Fruit fly (Drosophila melanogaster) whole organism, embryonic: Measurements from ENCODE around the gene CG17349.

Experiments
- Bdp1 ChIP-seq: fragments of 200-800 bp; sonication (Bioruptor generic); optimal IDR thresholded peaks from 3 replicates; lab custom pipeline; 2016; ENCODE audit warnings: missing biosample characterization, missing genetic modification characterization
- CG1024 ChIP-seq: fragments of 200-800 bp; sonication (Bioruptor generic); IDR thresholded peaks from 2 replicates; pipeline ENCODE4 v1.3.6; 2022; ENCODE audit warnings: missing biosample characterization, missing genetic modification characterization
- CG10959 ChIP-seq: fragments of 200-800 bp; sonication (Bioruptor generic); IDR thresholded peaks from 2 replicates; pipeline ENCODE4 v1.3.6; 2022; ENCODE audit warnings: missing biosample characterization, missing genetic modification characterization
- CG12104 ChIP-seq: fragments of 200-800 bp; sonication (Bioruptor generic); optimal IDR thresholded peaks from 3 replicates; lab custom pipeline; 2016; ENCODE audit warnings: missing biosample characterization, missing genetic modification characterization
- CG12769 ChIP-seq: fragments of 200-800 bp; sonication (Bioruptor generic); optimal IDR thresholded peaks from 2 replicates; lab custom pipeline; 2019; ENCODE audit warnings: missing biosample characterization, mild to moderate bottlenecking, missing genetic modification characterization, moderate library complexity
- CG13123 ChIP-seq: fragments of 200-800 bp; sonication (Bioruptor generic); optimal IDR thresholded peaks from 2 replicates; lab custom pipeline; 2016; ENCODE audit warnings: missing biosample characterization, missing genetic modification characterization
- CG15514 ChIP-seq: fragments of 200-800 bp; sonication (Bioruptor generic); optimal IDR thresholded peaks from 3 replicates; lab custom pipeline; 2017; ENCODE audit warnings: missing biosample characterization, missing genetic modification characterization, mild to moderate bottlenecking, moderate library complexity, missing genetic modification reagents
- CG15696 ChIP-seq: fragments of 200-800 bp; sonication (Bioruptor generic); optimal IDR thresholded peaks from 2 replicates; lab custom pipeline; 2019; ENCODE audit warnings: missing biosample characterization, mild to moderate bottlenecking, missing genetic modification characterization, moderate library complexity
- CG1603 ChIP-seq: fragments of 200-800 bp; sonication (Bioruptor generic); optimal IDR thresholded peaks from 2 replicates; lab custom pipeline; 2019; ENCODE audit warnings: missing biosample characterization, mild to moderate bottlenecking, missing genetic modification characterization, moderate library complexity
- CG17359 ChIP-seq: fragments of 200-800 bp; sonication (Bioruptor generic); optimal IDR thresholded peaks from 3 replicates; lab custom pipeline; 2018; ENCODE audit warnings: missing biosample characterization, mild to moderate bottlenecking, missing genetic modification characterization, moderate library complexity
- CG17802 ChIP-seq: fragments of 200-800 bp; sonication (Bioruptor generic); optimal IDR thresholded peaks from 2 replicates; lab custom pipeline; 2018; ENCODE audit warnings: missing biosample characterization, mild to moderate bottlenecking, missing genetic modification characterization, moderate library complexity
- CG18011 ChIP-seq: fragments of 200-800 bp; sonication (Bioruptor generic); optimal IDR thresholded peaks from 2 replicates; lab custom pipeline; 2017; ENCODE audit warnings: missing biosample characterization, missing genetic modification characterization, mild to moderate bottlenecking, moderate library complexity, missing genotype
- CG2199 ChIP-seq: fragments of 200-800 bp; sonication (Bioruptor generic); IDR thresholded peaks from 3 replicates; pipeline ENCODE4 v1.3.6; 2022; ENCODE audit warnings: missing biosample characterization, missing genetic modification characterization
- CG3847 ChIP-seq: fragments of 200-800 bp; sonication (Bioruptor generic); IDR thresholded peaks from 2 replicates; pipeline ENCODE4 v1.3.6; 2022; ENCODE audit warnings: missing biosample characterization, missing genetic modification characterization
- CG42726 ChIP-seq: fragments of 200-800 bp; sonication (Bioruptor generic); IDR thresholded peaks from 2 replicates; pipeline ENCODE4 v1.3.6; 2022; ENCODE audit warnings: missing biosample characterization, missing genetic modification characterization; ENCODE audit not compliant: partially characterized antibody
- CG5180 ChIP-seq: fragments of 200-800 bp; sonication (Bioruptor generic); optimal IDR thresholded peaks from 3 replicates; lab custom pipeline; 2017; ENCODE audit warnings: missing biosample characterization, missing genetic modification characterization, mild to moderate bottlenecking, moderate library complexity, missing genetic modification reagents
- CG5245 ChIP-seq: fragments of 200-800 bp; sonication (Bioruptor generic); optimal IDR thresholded peaks from 3 replicates; lab custom pipeline; 2016; ENCODE audit warnings: missing biosample characterization, missing genetic modification characterization
- CG6683 ChIP-seq: fragments of 200-800 bp; sonication (Bioruptor generic); optimal IDR thresholded peaks from 2 replicates; lab custom pipeline; 2017; ENCODE audit warnings: missing biosample characterization, mild to moderate bottlenecking, missing genetic modification characterization, missing genetic modification reagents
- CG7745 ChIP-seq: fragments of 200-800 bp; sonication (Bioruptor generic); optimal IDR thresholded peaks from 2 replicates; lab custom pipeline; 2018; ENCODE audit warnings: missing biosample characterization, mild to moderate bottlenecking, missing genetic modification characterization, moderate library complexity
- CG7963 ChIP-seq: fragments of 200-800 bp; sonication (Bioruptor generic); IDR thresholded peaks from 3 replicates; pipeline ENCODE4 v1.3.6; 2022; ENCODE audit warnings: missing biosample characterization, missing genetic modification characterization; ENCODE audit not compliant: partially characterized antibody
- CG8290 ChIP-seq, 3 experiments: fragments of 200-800 bp; sonication (Bioruptor generic); optimal IDR thresholded peaks; 2 replicates each; lab custom pipeline; 2016 to 2019; ENCODE audit warnings: missing biosample characterization in 3 of 3, missing genetic modification characterization in 3 of 3, mild to moderate bottlenecking in 2 of 3, moderate library complexity in 1 of 3
- CG8478 ChIP-seq: fragments of >200 bp; optimal IDR thresholded peaks from 2 replicates; lab custom pipeline; 2018
- CG8924 ChIP-seq: fragments of 200-800 bp; optimal IDR thresholded peaks from 3 replicates; lab custom pipeline; 2019; ENCODE audit warnings: missing biosample characterization, mild to moderate bottlenecking, missing genetic modification characterization, moderate library complexity
- CG9727 ChIP-seq: fragments of 200-800 bp; sonication (Bioruptor generic); optimal IDR thresholded peaks from 3 replicates; lab custom pipeline; 2017; ENCODE audit warnings: missing biosample characterization, mild to moderate bottlenecking, missing genetic modification characterization
- CG9817 ChIP-seq: fragments of 200-800 bp; sonication (Bioruptor generic); optimal IDR thresholded peaks from 2 replicates; lab custom pipeline; 2018; ENCODE audit warnings: missing biosample characterization, mild to moderate bottlenecking, missing genetic modification characterization, moderate library complexity
- CG9932 ChIP-seq: fragments of 200-800 bp; sonication (Bioruptor generic); IDR thresholded peaks from 2 replicates; pipeline ENCODE4 v1.3.6; 2022; ENCODE audit warnings: missing biosample characterization, missing genetic modification characterization
- Dref ChIP-seq: fragments of 200-800 bp; sonication (Bioruptor generic); IDR thresholded peaks from 2 replicates; pipeline ENCODE4 v1.3.6; 2022; ENCODE audit warnings: missing biosample characterization, missing genetic modification characterization
- ERR ChIP-seq: fragments of 200-800 bp; sonication (Bioruptor generic); optimal IDR thresholded peaks from 2 replicates; lab custom pipeline; 2016; ENCODE audit warnings: missing biosample characterization, missing genetic modification characterization
- Ets65A ChIP-seq: fragments of 200-800 bp; sonication (Bioruptor generic); peaks from one replicate; lab custom pipeline; 2016; ENCODE audit warnings: missing biosample characterization, missing genetic modification characterization
- Fer3 ChIP-seq: fragments of 200-800 bp; sonication (Bioruptor generic); optimal IDR thresholded peaks from 2 replicates; lab custom pipeline; 2018; ENCODE audit warnings: missing biosample characterization, mild to moderate bottlenecking, missing genetic modification characterization, moderate library complexity
- HmgZ ChIP-seq: fragments of 200-800 bp; sonication (Bioruptor generic); optimal IDR thresholded peaks from 2 replicates; lab custom pipeline; 2018; ENCODE audit warnings: missing biosample characterization, mild to moderate bottlenecking, missing genetic modification characterization
- Hr3 ChIP-seq: fragments of 200-800 bp; sonication (Bioruptor generic); optimal IDR thresholded peaks from 3 replicates; lab custom pipeline; 2016; ENCODE audit warnings: missing biosample characterization, missing genetic modification characterization
- Med ChIP-seq: fragments of 200-800 bp; sonication (Bioruptor generic); peaks from one replicate; lab custom pipeline; 2016; ENCODE audit warnings: missing biosample characterization, missing genetic modification characterization, mild to moderate bottlenecking, inconsistent platforms, moderate library complexity
- Side ChIP-seq: fragments of 200-800 bp; sonication (Bioruptor generic); optimal IDR thresholded peaks from 2 replicates; lab custom pipeline; 2016; ENCODE audit warnings: missing biosample characterization, missing genetic modification characterization
- Usf ChIP-seq: fragments of 200-800 bp; sonication (Bioruptor generic); optimal IDR thresholded peaks from 2 replicates; lab custom pipeline; 2017; ENCODE audit warnings: missing genotype, missing biosample characterization, missing genetic modification characterization
- ac ChIP-seq: fragments of 200-800 bp; sonication (Bioruptor generic); optimal IDR thresholded peaks from 3 replicates; lab custom pipeline; 2017; ENCODE audit warnings: missing biosample characterization, mild to moderate bottlenecking, missing genetic modification characterization
- aop ChIP-seq: fragments of 200-800 bp; sonication (Bioruptor generic); IDR thresholded peaks from 2 replicates; pipeline ENCODE4 v1.3.6; 2022; ENCODE audit warnings: missing biosample characterization, missing genetic modification characterization
- bbx ChIP-seq: fragments of 200-800 bp; sonication (Bioruptor generic); IDR thresholded peaks from 2 replicates; pipeline ENCODE4 v1.3.6; 2022; ENCODE audit warnings: missing biosample characterization, missing genetic modification characterization; ENCODE audit not compliant: partially characterized antibody
- btn ChIP-seq: fragments of 200-800 bp; sonication (Bioruptor generic); optimal IDR thresholded peaks from 2 replicates; lab custom pipeline; 2016; ENCODE audit warnings: missing biosample characterization, missing genetic modification characterization
- cad ChIP-seq: fragments of >200 bp; optimal IDR thresholded peaks from 2 replicates; lab custom pipeline; 2017; ENCODE audit warnings: missing biosample characterization, missing genetic modification characterization
- cato ChIP-seq: fragments of 200-800 bp; sonication (Bioruptor generic); optimal IDR thresholded peaks from 2 replicates; lab custom pipeline; 2016; ENCODE audit warnings: missing biosample characterization, missing genetic modification characterization, borderline replicate concordance
- cwo ChIP-seq: fragments of 200-800 bp; sonication (Bioruptor generic); optimal IDR thresholded peaks from 3 replicates; lab custom pipeline; 2017; ENCODE audit warnings: missing biosample characterization, missing genetic modification characterization, mild to moderate bottlenecking, moderate library complexity, missing genetic modification reagents
- ewg ChIP-seq: fragments of 200-800 bp; sonication (Bioruptor generic); optimal IDR thresholded peaks from 3 replicates; lab custom pipeline; 2017; ENCODE audit warnings: mild to moderate bottlenecking, missing biosample characterization, missing genetic modification reagents, missing genetic modification characterization
- h ChIP-seq: fragments of >200 bp; optimal IDR thresholded peaks from 2 replicates; lab custom pipeline; 2017
- mld ChIP-seq: fragments of 200-800 bp; sonication (Bioruptor generic); IDR thresholded peaks from 3 replicates; pipeline ENCODE4 v1.3.6; 2022; ENCODE audit warnings: missing biosample characterization, missing genetic modification characterization; ENCODE audit not compliant: partially characterized antibody
- nmo ChIP-seq: fragments of 200-800 bp; sonication (Bioruptor generic); optimal IDR thresholded peaks from 2 replicates; lab custom pipeline; 2018; ENCODE audit warnings: missing biosample characterization, mild to moderate bottlenecking, missing genetic modification characterization, moderate library complexity
- pzg ChIP-seq: fragments of 200-800 bp; sonication (Bioruptor generic); optimal IDR thresholded peaks from 3 replicates; lab custom pipeline; 2018; ENCODE audit warnings: missing biosample characterization, mild to moderate bottlenecking, missing genetic modification characterization, moderate library complexity
- row ChIP-seq: fragments of 200-800 bp; sonication (Bioruptor generic); IDR thresholded peaks from 3 replicates; pipeline ENCODE4 v1.3.6; 2022; ENCODE audit warnings: missing biosample characterization, missing genetic modification characterization
- sim ChIP-seq: fragments of 200-800 bp; sonication (Bioruptor generic); IDR thresholded peaks from 2 replicates; pipeline ENCODE4 v1.3.6; 2022; ENCODE audit warnings: missing biosample characterization, missing genetic modification characterization
- stwl ChIP-seq: fragments of 200-800 bp; sonication (Bioruptor generic); optimal IDR thresholded peaks from 3 replicates; lab custom pipeline; 2018; ENCODE audit warnings: missing biosample characterization, mild to moderate bottlenecking, missing genetic modification characterization, moderate library complexity

The CG17349 gene

dm6 chr2L:19393703-19394210, 23.5 kb downstream of the CG17349 start, which contains the start of gene CG31798 (continued):
- no peak for TF ChIP-seq mld (GFP tag; lab: Robert Waterston, UW)
- no peak for TF ChIP-seq CG5245 (GFP tag; lab: Kevin White, UChicago)
- no peak for TF ChIP-seq CG1024 (GFP tag; lab: Robert Waterston, UW)
- TF ChIP-seq CG42726 (GFP tag; lab: Robert Waterston, UW): peak; percentile 56
- peak; percentile 64 for TF ChIP-seq stwl
- no peak for TF ChIP-seq btn (GFP tag; lab: Kevin White, UChicago)
- TF ChIP-seq CG7745: no peak
- no peak for TF ChIP-seq aop (GFP tag; lab: Robert Waterston, UW)
- TF ChIP-seq CG17359: no peak
- TF ChIP-seq pzg (GFP tag; lab: Kevin White, UChicago): peak; percentile 14
- TF ChIP-seq CG9932 (GFP tag; lab: Robert Waterston, UW): 0 out of 2 replicates have a peak, but pooled peaks have one; percentile 9
- no peak for TF ChIP-seq CG8924 (tag; lab: Kevin White, UChicago)
- peak; percentile 26 for TF ChIP-seq CG5180 (GFP tag; lab: Kevin White, UChicago)
- no peak for TF ChIP-seq CG18011 (GFP tag; lab: Kevin White, UChicago)
- TF ChIP-seq cad (GFP tag; lab: Kevin White, UChicago): peak; percentile 86
- peak; percentile 87; the same call in 2 of the 3 replicates for TF ChIP-seq CG2199 (GFP tag; lab: Robert Waterston, UW)
- TF ChIP-seq bbx: 0 out of 2 replicates have a peak, but pooled peaks have one; percentile 11
- no peak for TF ChIP-seq CG6683
- TF ChIP-seq h (lab: Kevin White, UChicago): no peak
- no peak for TF ChIP-seq Fer3 (tag; lab: Kevin White, UChicago)
- TF ChIP-seq CG17802 (tag; lab: Kevin White, UChicago): no peak
- TF ChIP-seq CG12769 (tag; lab: Kevin White, UChicago): peak; percentile 16
- no peak for TF ChIP-seq CG10959
- TF ChIP-seq Dref (GFP tag; lab: Robert Waterston, UW): 0 out of 2 replicates have a peak, but pooled peaks have one; percentile 9
- TF ChIP-seq Usf: no peak
- TF ChIP-seq CG8478 (lab: Kevin White, UChicago): no peak
- TF ChIP-seq HmgZ: peak; percentile 16
- TF ChIP-seq CG12104 (GFP tag; lab: Kevin White, UChicago): no peak
- TF ChIP-seq Side (GFP tag; lab: Kevin White, UChicago): no peak
- no peak for TF ChIP-seq CG13123 (GFP tag; lab: Kevin White, UChicago)
- TF ChIP-seq Hr3 (GFP tag; lab: Kevin White, UChicago): no peak
- TF ChIP-seq Bdp1: no peak
- TF ChIP-seq Med (GFP tag; lab: Kevin White, UChicago): peak; percentile 44
- no peak for TF ChIP-seq ewg (GFP tag; lab: Kevin White, UChicago)
- no peak for TF ChIP-seq sim (GFP tag; lab: Robert Waterston, UW)
- TF ChIP-seq CG9727: no peak
- no peak for TF ChIP-seq nmo (GFP tag; lab: Kevin White, UChicago)
- TF ChIP-seq CG1603 (tag; lab: Kevin White, UChicago): no peak
- TF ChIP-seq CG7963 (GFP tag; lab: Robert Waterston, UW): peak; percentile 11; the same call in 1 of the 3 replicates
- no peak for TF ChIP-seq CG15514 (GFP tag; lab: Kevin White, UChicago)
- no peak for TF ChIP-seq ERR (GFP tag; lab: Kevin White, UChicago)
- no peak for TF ChIP-seq row (GFP tag; lab: Robert Waterston, UW)
- TF ChIP-seq CG9817 (tag; lab: Kevin White, UChicago): peak; percentile 6
- no peak for TF ChIP-seq cwo
- TF ChIP-seq cato: no peak
- no peak for TF ChIP-seq CG3847 (GFP tag; lab: Robert Waterston, UW)
- TF ChIP-seq Ets65A (GFP tag; lab: Kevin White, UChicago): peak; percentile 5
- no peak for TF ChIP-seq ac
- TF ChIP-seq CG8290 (GFP tag; optimal IDR thresholded peaks at IDR 0.05; lab: Kevin White, UChicago): no peak
- peak in 1 of 2 experiments; percentile 61 for TF ChIP-seq CG8290 (tag; optimal IDR thresholded peaks at IDR 0.05; lab: Kevin White, UChicago)
- no peak for TF ChIP-seq CG15696 (tag; lab: Kevin White, UChicago)
